Worm (Caenorhabditis elegans) whole organism, L1 larva: Measurements from ENCODE around the gene glp-1.

Experiments used
- C34B4.2 ChIP-seq: sonication (generic microtip); optimal IDR thresholded peaks from 2 replicates; lab custom pipeline; 2017; ENCODE audit warnings: mild to moderate bottlenecking, missing genetic modification characterization, missing compliant biosample characterization
- Y116A8C.19 ChIP-seq: sonication (generic microtip); optimal IDR thresholded peaks from 2 replicates; lab custom pipeline; 2016; ENCODE audit warnings: missing compliant biosample characterization, missing genetic modification characterization, borderline replicate concordance
- alr-1 ChIP-seq: fragments of 200-800 bp; sonication (Bioruptor generic); optimal IDR thresholded peaks from 2 replicates; lab custom pipeline; 2018; ENCODE audit warnings: borderline replicate concordance, mild to moderate bottlenecking, missing genetic modification characterization, missing compliant biosample characterization
- aly-2 ChIP-seq: fragments of 150-350 bp; optimal IDR thresholded peaks from 2 replicates; lab custom pipeline; 2014; ENCODE audit warnings: missing biosample characterization, missing genetic modification characterization
- ama-1 ChIP-seq: fragments of 150-350 bp; optimal IDR thresholded peaks from 2 replicates; lab custom pipeline; 2014
- blmp-1 ChIP-seq: fragments of 150-350 bp; optimal IDR thresholded peaks from 2 replicates; lab custom pipeline; 2014; ENCODE audit warnings: missing biosample characterization, missing genetic modification characterization
- ceh-63 ChIP-seq: fragments of 200-800 bp; sonication (Bioruptor generic); optimal IDR thresholded peaks from 2 replicates; lab custom pipeline; 2018; ENCODE audit warnings: mild to moderate bottlenecking, missing genetic modification characterization, missing compliant biosample characterization
- ces-1 ChIP-seq: fragments of 150-350 bp; optimal IDR thresholded peaks from 2 replicates; lab custom pipeline; 2014; ENCODE audit warnings: missing biosample characterization, missing genetic modification reagents, missing genetic modification characterization
- dpl-1 ChIP-seq, 3 experiments: fragments of 150-350 bp in 2 of 3; sonication (generic microtip) in 1 of 3; optimal IDR thresholded peaks; 2 replicates each; lab custom pipeline; 2014 to 2017; ENCODE audit warnings: missing biosample characterization in 3 of 3, missing genetic modification characterization in 3 of 3, missing genetic modification reagents in 3 of 3
- dsc-1 ChIP-seq: sonication (generic microtip); optimal IDR thresholded peaks from 2 replicates; lab custom pipeline; 2016; ENCODE audit warnings: mild to moderate bottlenecking, missing genetic modification characterization, missing compliant biosample characterization
- efl-1 ChIP-seq, 4 experiments: fragments of 150-350 bp; optimal IDR thresholded peaks in 3 of 4; peaks in 1 of 4; 1 replicate in 1 of 4; 2 replicates in 3 of 4; lab custom pipeline; 2014; ENCODE audit warnings: missing biosample characterization in 2 of 4, missing genetic modification characterization in 2 of 4, missing genetic modification reagents in 2 of 4
- egl-13 ChIP-seq: sonication (generic microtip); optimal IDR thresholded peaks from 2 replicates; lab custom pipeline; 2016; ENCODE audit warnings: missing genotype, missing genetic modification reagents, missing genetic modification characterization, missing compliant biosample characterization
- elt-3 ChIP-seq, 6 experiments: fragments of 150-350 bp in 1 of 6; sonication (generic microtip); optimal IDR thresholded peaks; 2 replicates each; lab custom pipeline; 2017 to 2018; ENCODE audit warnings: missing biosample characterization in 6 of 6, missing genetic modification characterization in 6 of 6, inconsistent platforms in 1 of 6
- ets-5 ChIP-seq: fragments of 200-800 bp; sonication (Bioruptor generic); IDR thresholded peaks from 2 replicates; pipeline ENCODE4 v1.3.6; 2022; ENCODE audit warnings: missing genetic modification characterization, missing compliant biosample characterization
- fkh-4 ChIP-seq: sonication (generic microtip); optimal IDR thresholded peaks from 2 replicates; lab custom pipeline; 2016; ENCODE audit warnings: missing compliant biosample characterization, missing genetic modification characterization, borderline replicate concordance
- fkh-8 ChIP-seq: sonication (generic microtip); optimal IDR thresholded peaks from 2 replicates; lab custom pipeline; 2016; ENCODE audit warnings: mild to moderate bottlenecking, missing genetic modification characterization, missing compliant biosample characterization
- fos-1 ChIP-seq: fragments of 150-350 bp; optimal IDR thresholded peaks from 2 replicates; lab custom pipeline; 2014; ENCODE audit warnings: missing biosample characterization, missing genetic modification characterization
- grh-1 ChIP-seq: fragments of 200-800 bp; sonication (Bioruptor generic); IDR thresholded peaks from 2 replicates; pipeline ENCODE4 v1.3.6; 2022; ENCODE audit warnings: missing genetic modification reagents, missing genetic modification characterization, missing compliant biosample characterization
- hlh-4 ChIP-seq: sonication (generic microtip); optimal IDR thresholded peaks from 2 replicates; lab custom pipeline; 2016; ENCODE audit warnings: mild to moderate bottlenecking, missing genetic modification characterization, missing compliant biosample characterization
- irx-1 ChIP-seq: sonication (generic microtip); optimal IDR thresholded peaks from 2 replicates; lab custom pipeline; 2016; ENCODE audit warnings: missing genetic modification characterization, missing compliant biosample characterization
- jun-1 ChIP-seq: fragments of 150-350 bp; optimal IDR thresholded peaks from 2 replicates; lab custom pipeline; 2014; ENCODE audit warnings: missing biosample characterization, missing genetic modification reagents, missing genetic modification characterization
- lin-13 ChIP-seq: fragments of 150-350 bp; optimal IDR thresholded peaks from 2 replicates; lab custom pipeline; 2014; ENCODE audit warnings: missing biosample characterization, missing genetic modification reagents, missing genetic modification characterization
- lin-14 ChIP-seq: fragments of 200-800 bp; sonication (Bioruptor generic); optimal IDR thresholded peaks from 2 replicates; lab custom pipeline; 2018; ENCODE audit warnings: mild to moderate bottlenecking, missing genetic modification characterization, moderate library complexity, missing compliant biosample characterization
- lin-39 ChIP-seq: fragments of 150-350 bp; optimal IDR thresholded peaks from 2 replicates; lab custom pipeline; 2014; ENCODE audit warnings: missing biosample characterization, missing genetic modification reagents, missing genetic modification characterization
- lir-3 ChIP-seq: sonication (generic microtip); optimal IDR thresholded peaks from 2 replicates; lab custom pipeline; 2016; ENCODE audit warnings: mild to moderate bottlenecking, missing genetic modification characterization, moderate library complexity, missing compliant biosample characterization; ENCODE audit not compliant: poor library complexity
- lsy-2 ChIP-seq, 2 experiments: fragments of 150-350 bp; optimal IDR thresholded peaks; 2 replicates each; lab custom pipeline; 2014; ENCODE audit warnings: missing biosample characterization in 2 of 2, missing genetic modification characterization in 2 of 2
- mdl-1 ChIP-seq, 2 experiments: fragments of 150-350 bp; optimal IDR thresholded peaks; 2 replicates each; lab custom pipeline; 2014 to 2017; ENCODE audit warnings: missing biosample characterization in 2 of 2, missing genetic modification characterization in 2 of 2, inconsistent platforms in 1 of 2
- mep-1 ChIP-seq: fragments of 150-350 bp; optimal IDR thresholded peaks from 2 replicates; lab custom pipeline; 2014; ENCODE audit warnings: missing biosample characterization, missing genetic modification characterization
- nhr-11 ChIP-seq: fragments of 150-350 bp; optimal IDR thresholded peaks from 2 replicates; lab custom pipeline; 2014; ENCODE audit warnings: missing biosample characterization, missing genetic modification characterization
- nhr-19 ChIP-seq: fragments of 200-800 bp; sonication (Bioruptor generic); conservative IDR thresholded peaks from 2 replicates; pipeline ENCODE4 v1.3.6; 2022; ENCODE audit warnings: missing genetic modification characterization, missing compliant biosample characterization
- nhr-47 ChIP-seq: sonication (generic microtip); optimal IDR thresholded peaks from 2 replicates; lab custom pipeline; 2016; ENCODE audit warnings: mild to moderate bottlenecking, missing genetic modification characterization, moderate library complexity, missing compliant biosample characterization
- nhr-71 ChIP-seq: sonication (generic microtip); optimal IDR thresholded peaks from 2 replicates; lab custom pipeline; 2016; ENCODE audit warnings: mild to moderate bottlenecking, missing genetic modification characterization, moderate library complexity, missing compliant biosample characterization
- nhr-77 ChIP-seq: fragments of 150-350 bp; optimal IDR thresholded peaks from 2 replicates; lab custom pipeline; 2014; ENCODE audit warnings: missing biosample characterization, missing genetic modification characterization
- nhr-85 ChIP-seq: sonication (generic microtip); peaks from one replicate; lab custom pipeline; 2016; ENCODE audit warnings: missing genetic modification characterization, inconsistent platforms, missing compliant biosample characterization
- nhr-90 ChIP-seq: sonication (generic microtip); optimal IDR thresholded peaks from 2 replicates; lab custom pipeline; 2016; ENCODE audit warnings: mild to moderate bottlenecking, missing genetic modification characterization, missing compliant biosample characterization; ENCODE audit not compliant: poor library complexity
- pax-3 ChIP-seq: fragments of 200-800 bp; sonication (Bioruptor generic); optimal IDR thresholded peaks from 2 replicates; lab custom pipeline; 2018; ENCODE audit warnings: mild to moderate bottlenecking, missing genetic modification characterization, moderate library complexity, missing compliant biosample characterization
- pqm-1 ChIP-seq: sonication (generic microtip); optimal IDR thresholded peaks from 3 replicates; lab custom pipeline; 2017; ENCODE audit warnings: missing biosample characterization, missing genetic modification characterization
- snu-23 ChIP-seq: sonication (generic microtip); optimal IDR thresholded peaks from 2 replicates; lab custom pipeline; 2016; ENCODE audit warnings: missing genetic modification characterization, missing compliant biosample characterization
- swsn-7 ChIP-seq: sonication (generic microtip); optimal IDR thresholded peaks from 2 replicates; lab custom pipeline; 2016; ENCODE audit warnings: missing genetic modification characterization, missing compliant biosample characterization
- tbx-2 ChIP-seq: sonication (generic microtip); optimal IDR thresholded peaks from 2 replicates; lab custom pipeline; 2016; ENCODE audit warnings: missing genetic modification characterization, missing compliant biosample characterization
- tlp-1 ChIP-seq: fragments of 150-350 bp; optimal IDR thresholded peaks from 2 replicates; lab custom pipeline; 2014; ENCODE audit warnings: missing biosample characterization, missing genetic modification characterization
- unc-130 ChIP-seq: fragments of 150-350 bp; optimal IDR thresholded peaks from 2 replicates; lab custom pipeline; 2017; ENCODE audit warnings: missing biosample characterization, missing genetic modification characterization, inconsistent platforms
- unc-30 ChIP-seq: sonication (generic microtip); optimal IDR thresholded peaks from 2 replicates; lab custom pipeline; 2017; ENCODE audit warnings: missing biosample characterization, missing genetic modification characterization
- vab-15 ChIP-seq: sonication (generic microtip); optimal IDR thresholded peaks from 2 replicates; lab custom pipeline; 2017; ENCODE audit warnings: missing genotype, mild to moderate bottlenecking, missing genetic modification characterization, missing compliant biosample characterization
- xbp-1 ChIP-seq: sonication (generic microtip); optimal IDR thresholded peaks from 2 replicates; lab custom pipeline; 2016; ENCODE audit warnings: missing genetic modification characterization, missing compliant biosample characterization
- zag-1 ChIP-seq: fragments of 150-350 bp; optimal IDR thresholded peaks from 2 replicates; lab custom pipeline; 2014; ENCODE audit warnings: missing biosample characterization, missing genetic modification characterization

Gene glp-1

DNA sequence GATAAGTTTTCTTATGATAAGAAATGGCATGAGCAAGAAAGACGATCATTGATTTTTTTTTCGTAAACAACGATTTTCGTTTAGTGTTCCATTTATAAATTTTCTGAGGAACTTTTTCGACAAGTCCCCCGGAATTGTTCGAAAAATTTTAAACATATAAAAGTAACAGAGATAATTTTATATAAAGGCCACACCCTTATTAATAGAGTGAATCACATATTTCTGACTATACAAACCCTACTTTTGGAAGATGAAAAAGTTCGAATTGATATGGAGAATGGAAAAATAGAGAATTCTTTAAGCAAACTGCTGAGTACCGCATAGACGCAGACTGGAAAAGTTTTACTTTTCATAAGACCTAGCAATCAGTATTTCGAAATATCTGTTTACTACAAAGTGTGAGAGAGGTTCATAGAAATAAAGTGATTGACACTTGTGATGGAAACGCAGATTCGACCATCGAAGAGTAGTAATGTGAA, 40.9 kb upstream of the glp-1 start (continued):
- TF ChIP-seq vab-15 (tag; lab: Kevin White, UChicago) (no peak), nhr-85 (tag; lab: Kevin White, UChicago) (peak; percentile 95), nhr-77 (no peak), zag-1 (tag; lab: Kevin White, UChicago) (no peak), dsc-1 (tag; lab: Kevin White, UChicago) (peak; percentile 52), dpl-1 (GFP tag; optimal IDR thresholded peaks at IDR 0.05; lab: Kevin White, UChicago) (peak; percentile 46 to 56 (median 54)), aly-2 (tag; lab: Kevin White, UChicago) (peak; percentile 99), nhr-47 (tag; lab: Kevin White, UChicago) (peak; percentile 68), unc-30 (tag; lab: Kevin White, UChicago) (no peak), hlh-4 (tag; lab: Kevin White, UChicago) (no peak), fos-1 (tag; lab: Kevin White, UChicago) (no peak), nhr-19 (peak; percentile 83)

DNA sequence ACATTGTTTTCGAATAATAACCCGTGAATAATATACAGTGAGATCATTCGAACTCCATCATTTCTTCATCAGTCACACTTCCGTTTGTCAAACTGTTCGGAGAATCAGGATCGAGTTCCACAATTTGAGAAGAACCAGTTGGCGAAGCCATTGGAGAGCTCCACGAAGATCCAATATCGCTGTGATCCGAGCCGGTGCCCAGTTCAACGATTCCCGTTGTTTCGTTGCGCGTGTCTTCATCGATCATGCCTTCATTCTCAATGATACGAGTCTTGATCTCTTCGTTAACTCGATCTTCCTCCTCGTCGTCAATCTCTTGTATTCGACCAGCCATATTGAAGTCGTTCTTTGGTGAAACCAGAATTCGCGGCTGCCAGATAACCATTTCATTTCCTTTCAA, 40.3 kb upstream of the glp-1 start:
- TF ChIP-seq ces-1 (GFP tag; lab: Kevin White, UChicago) (no peak), fkh-8 (tag; lab: Kevin White, UChicago) (no peak), ceh-63 (GFP tag; lab: Kevin White, UChicago) (peak; percentile 4), mdl-1 (tag; optimal IDR thresholded peaks at IDR 0.05; lab: Kevin White, UChicago) (no peak), irx-1 (tag; lab: Kevin White, UChicago) (no peak), ama-1 (lab: Kevin White, UChicago) (no peak), grh-1 (GFP tag; lab: Robert Waterston, UW) (0 out of 2 replicates have a peak, but pooled peaks have one; percentile 4), ets-5 (GFP tag; lab: Robert Waterston, UW) (no peak), nhr-90 (tag; lab: Kevin White, UChicago) (no peak), lin-14 (GFP tag; lab: Kevin White, UChicago) (no peak), pqm-1 (tag; lab: Kevin White, UChicago) (no peak), lir-3 (tag; lab: Kevin White, UChicago) (no peak), nhr-11 (tag; lab: Kevin White, UChicago) (no peak), aly-2 (tag; lab: Kevin White, UChicago) (no peak), jun-1 (tag; lab: Kevin White, UChicago) (no peak), tlp-1 (tag; lab: Kevin White, UChicago) (no peak), nhr-19 (no peak), efl-1 (optimal IDR thresholded peaks at IDR 0.05; lab: Kevin White, UChicago) (no peak), efl-1 (GFP tag; optimal IDR thresholded peaks at IDR 0.05 in 1 of 2; lab: Kevin White, UChicago) (peak in 1 of 2 experiments; percentile 92), unc-30 (tag; lab: Kevin White, UChicago) (no peak), alr-1 (tag; lab: Kevin White, UChicago) (no peak), mep-1 (tag; lab: Kevin White, UChicago) (no peak), lin-13 (GFP tag; lab: Kevin White, UChicago) (no peak), zag-1 (tag; lab: Kevin White, UChicago) (no peak), pax-3 (no peak), snu-23 (GFP tag; lab: Kevin White, UChicago) (no peak), lin-39 (tag; lab: Kevin White, UChicago) (no peak), elt-3 (tag; optimal IDR thresholded peaks at IDR 0.05; lab: Kevin White, UChicago) (no peak)

DNA sequence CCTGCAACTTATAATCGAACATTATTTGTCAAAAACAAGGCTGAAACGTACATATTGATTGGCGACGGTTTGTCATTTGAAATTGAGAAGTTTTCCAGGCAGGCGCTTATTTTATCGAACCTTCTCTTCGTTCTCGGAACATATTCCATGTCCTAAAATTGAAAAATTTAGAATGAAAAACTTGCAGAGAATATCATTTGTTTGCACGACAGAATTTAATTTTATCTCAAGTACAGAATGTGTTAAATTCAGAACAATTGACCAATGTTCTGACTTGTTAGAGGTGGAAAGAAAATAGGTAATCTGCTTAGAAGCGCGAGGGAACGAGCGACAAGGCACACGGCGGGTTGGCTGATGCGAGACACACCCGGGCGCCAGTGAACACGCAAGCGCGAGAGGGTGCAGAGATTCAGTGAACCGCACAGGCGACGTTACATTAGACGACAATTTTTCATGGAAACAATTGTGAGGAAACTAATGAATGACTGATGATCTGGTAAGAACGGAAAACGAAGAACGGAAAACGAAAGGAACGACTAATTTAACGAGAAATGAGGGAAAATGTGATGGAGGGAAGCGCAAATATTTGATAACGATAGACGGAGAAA, 39.6 kb upstream of the glp-1 start:
- TF ChIP-seq tbx-2, result peak; percentile 36
- peak; percentile 52 for TF ChIP-seq mep-1 (tag; lab: Kevin White, UChicago)
- TF ChIP-seq unc-130 (tag; lab: Kevin White, UChicago), result peak; percentile 48
- TF ChIP-seq egl-13 (tag; lab: Kevin White, UChicago), result peak; percentile 23
- peak; percentile 49 to 50 for TF ChIP-seq efl-1 (optimal IDR thresholded peaks at IDR 0.05; lab: Kevin White, UChicago)
- TF ChIP-seq efl-1 (GFP tag; optimal IDR thresholded peaks at IDR 0.05 in 1 of 2; lab: Kevin White, UChicago), result peak in 1 of 2 experiments; percentile 87
- TF ChIP-seq dsc-1 (tag; lab: Kevin White, UChicago), result peak; percentile 42
- TF ChIP-seq lsy-2 (tag; optimal IDR thresholded peaks at IDR 0.05; lab: Kevin White, UChicago), result peak; percentile 34 to 47
- peak; percentile 49 for TF ChIP-seq xbp-1 (tag; lab: Kevin White, UChicago)
- peak; percentile 58 for TF ChIP-seq nhr-71 (tag; lab: Kevin White, UChicago)
- TF ChIP-seq unc-30 (tag; lab: Kevin White, UChicago), result no peak
- no peak for TF ChIP-seq C34B4.2 (tag; lab: Kevin White, UChicago)
- peak; percentile 66 for TF ChIP-seq fkh-8 (tag; lab: Kevin White, UChicago)
- no peak for TF ChIP-seq hlh-4 (tag; lab: Kevin White, UChicago)
- no peak for TF ChIP-seq Y116A8C.19
- no peak; the same call in 1 of the 2 replicates for TF ChIP-seq grh-1 (GFP tag; lab: Robert Waterston, UW)
- TF ChIP-seq blmp-1 (tag; lab: Kevin White, UChicago), result peak; percentile 31
- TF ChIP-seq fkh-4 (tag; lab: Kevin White, UChicago), result no peak
- TF ChIP-seq swsn-7, result peak; percentile 30
- TF ChIP-seq ceh-63 (GFP tag; lab: Kevin White, UChicago), result no peak
